Fruit fly (Drosophila melanogaster) Kc167 (cell line): ENCODE measurements around the gene Arv1.

Experiments used
- Myc ChIP-seq: fragments of >200 bp; optimal IDR thresholded peaks from 2 replicates; lab custom pipeline; 2017; ENCODE audit warnings: missing external identifiers
- Sin3A ChIP-seq: fragments of >200 bp; optimal IDR thresholded peaks from 2 replicates; lab custom pipeline; 2018; ENCODE audit warnings: missing external identifiers
- h ChIP-seq: fragments of >200 bp; optimal IDR thresholded peaks from 3 replicates; lab custom pipeline; 2018; ENCODE audit warnings: missing external identifiers
- insv ChIP-seq: fragments of >200 bp; optimal IDR thresholded peaks from 3 replicates; lab custom pipeline; 2018; ENCODE audit warnings: missing external identifiers
- psq ChIP-seq: fragments of >200 bp; optimal IDR thresholded peaks from 2 replicates; lab custom pipeline; 2017; ENCODE audit warnings: missing external identifiers
- ttk ChIP-seq: sonication (Bioruptor generic); optimal IDR thresholded peaks from 2 replicates; lab custom pipeline; 2017; ENCODE audit warnings: missing external identifiers

Arv1 gene

dm6 chr3L:21529108-21529507 lies at the start of gene Arv1:
TSS of gene Arv1 (minus strand) at chr3L:21529333.
- TF ChIP-seq Sin3A (no peak), psq (lab: Kevin White, UChicago) (no peak), ttk (no peak), insv (lab: Kevin White, UChicago) (no peak), Myc (no peak), h (lab: Kevin White, UChicago) (no peak)

DNA sequence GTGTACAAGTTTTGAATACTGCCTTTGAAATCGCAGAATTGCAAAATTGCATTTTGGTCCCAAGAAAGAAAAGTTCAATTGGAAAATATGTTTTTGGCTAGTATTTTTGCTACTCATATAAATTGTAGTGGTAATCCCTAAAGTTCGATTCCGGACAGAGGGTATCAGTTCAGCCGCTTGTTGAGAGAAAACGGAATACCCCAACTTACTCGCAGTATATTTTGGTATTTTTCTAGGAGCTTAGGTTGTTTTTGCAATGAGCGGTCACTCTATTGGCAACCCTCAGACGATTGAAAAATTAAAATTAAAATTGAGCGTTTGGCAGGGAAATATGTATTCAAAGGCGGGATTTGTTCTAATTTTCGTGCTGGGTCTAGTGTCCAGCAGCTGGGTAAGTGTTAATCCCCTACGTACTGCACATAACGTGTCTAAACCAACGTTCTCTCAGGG lies 45.2 kb upstream of the Arv1 start:
- no peak for TF ChIP-seq insv (lab: Kevin White, UChicago)
- TF ChIP-seq Sin3A: no peak
- TF ChIP-seq h (lab: Kevin White, UChicago): no peak
- TF ChIP-seq psq (lab: Kevin White, UChicago): no peak
- no peak for TF ChIP-seq Myc
- no peak for TF ChIP-seq ttk

DNA sequence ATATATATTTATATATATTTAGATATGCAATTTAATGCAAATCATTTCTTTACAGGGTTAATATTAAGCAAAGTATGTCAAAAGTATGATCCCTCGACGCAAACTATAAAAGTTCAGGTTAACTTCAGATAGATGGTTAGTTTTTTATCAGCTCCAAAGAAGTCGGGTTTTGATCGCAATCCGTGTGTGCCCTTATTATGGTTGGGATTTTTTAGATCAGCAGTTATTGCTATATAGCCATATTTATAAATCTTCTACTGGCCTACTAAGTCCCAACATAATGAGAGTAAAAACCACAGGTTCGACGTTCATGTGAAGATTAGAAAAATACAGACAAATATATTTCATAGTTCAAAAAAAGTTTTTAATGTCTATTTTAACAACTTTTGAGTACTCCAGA lies 44.7 kb upstream of the Arv1 start, which contains the start of gene EMC10:
TSS of gene EMC10 (plus strand) at position 301 of the 400 bp plus-strand sequence.
- TF ChIP-seq Myc: no peak
- TF ChIP-seq h (lab: Kevin White, UChicago): no peak
- no peak for TF ChIP-seq ttk
- no peak for TF ChIP-seq psq (lab: Kevin White, UChicago)
- no peak for TF ChIP-seq insv (lab: Kevin White, UChicago)
- TF ChIP-seq Sin3A: no peak

DNA sequence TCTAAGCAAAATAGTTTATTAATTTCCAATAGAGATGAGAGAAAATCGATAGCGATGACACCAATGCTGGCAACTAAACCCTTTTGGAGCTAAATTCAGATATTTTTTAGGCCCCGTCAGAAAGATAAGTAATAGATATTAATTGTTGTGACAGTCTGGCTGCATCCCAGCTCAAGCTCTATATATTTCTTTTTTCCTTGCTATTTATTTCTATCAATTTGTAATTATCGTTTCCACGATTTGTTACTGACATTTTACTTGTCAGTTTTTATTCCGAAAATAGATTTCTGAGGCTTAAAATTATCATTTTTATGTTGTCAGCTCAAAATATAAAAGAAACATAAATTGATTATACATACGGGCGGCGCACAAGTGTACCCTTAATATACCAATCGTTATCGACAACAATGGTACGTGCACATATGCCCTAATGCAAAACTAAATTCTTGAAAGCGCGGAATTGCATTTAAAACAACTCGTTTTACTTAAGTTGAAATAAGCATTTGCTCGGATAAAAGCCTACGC lies 39.8 kb upstream of the Arv1 start, which contains the start of the genes CRIF and SMC5:
TSS of gene CRIF (minus strand) at position 51 of the 525 bp plus-strand sequence.
TSS of gene SMC5 (plus strand) at position 329 of the 525 bp plus-strand sequence.
- TF ChIP-seq ttk: no peak
- TF ChIP-seq insv (lab: Kevin White, UChicago): no peak
- no peak for TF ChIP-seq Sin3A
- no peak for TF ChIP-seq h (lab: Kevin White, UChicago)
- no peak for TF ChIP-seq Myc
- no peak for TF ChIP-seq psq (lab: Kevin White, UChicago)

dm6 chr3L:21568254-21568653 lies 39.1 kb upstream of the Arv1 start:
- TF ChIP-seq insv (lab: Kevin White, UChicago) (no peak), h (lab: Kevin White, UChicago) (no peak), psq (lab: Kevin White, UChicago) (no peak), ttk (no peak), Myc (no peak), Sin3A (no peak)

DNA sequence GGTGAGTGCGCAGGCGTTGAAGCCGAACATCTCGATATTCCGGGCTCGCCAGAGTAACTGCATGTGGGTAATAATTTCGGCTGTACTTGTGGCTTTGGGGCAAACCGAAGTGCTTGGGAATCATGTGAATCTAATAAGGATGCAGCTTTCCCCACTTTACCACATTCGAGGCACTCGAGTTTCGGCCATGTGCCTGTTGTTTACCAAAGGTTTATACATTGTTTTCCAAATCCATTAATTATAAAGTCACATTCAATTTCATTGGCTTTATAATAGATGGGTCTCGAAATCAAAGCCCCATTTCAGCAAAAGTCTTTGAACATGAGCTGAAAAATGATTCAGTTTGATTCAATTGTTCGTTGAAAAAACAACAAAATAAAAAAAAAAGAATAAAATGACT lies 36.0 kb upstream of the Arv1 start, which contains the start of gene CG7634:
TSS of gene CG7634 (plus strand) at position 301 of the 400 bp plus-strand sequence.
- TF ChIP-seq Myc (no peak), insv (lab: Kevin White, UChicago) (no peak), h (lab: Kevin White, UChicago) (no peak), Sin3A (no peak), ttk (no peak), psq (lab: Kevin White, UChicago) (no peak)

DNA sequence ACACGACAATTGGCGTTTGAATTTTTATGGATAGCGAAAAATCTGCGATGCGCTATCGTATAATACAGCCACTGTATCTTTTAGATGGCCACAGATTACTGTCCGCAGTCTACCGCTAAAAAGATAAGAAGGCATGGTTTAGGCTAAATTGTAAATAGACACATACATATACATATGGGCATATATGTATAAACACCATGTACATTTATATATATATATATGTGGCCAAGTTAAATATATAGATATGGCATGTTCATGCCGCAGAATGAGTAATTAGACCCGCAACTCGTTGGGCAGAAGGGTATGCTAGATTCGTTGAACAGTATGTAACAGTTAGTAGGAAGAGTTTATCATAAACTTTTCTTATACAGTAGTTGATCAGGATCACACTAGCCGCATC lies 32.9 kb upstream of the Arv1 start, which contains the start of gene CapaR:
TSS of gene CapaR (minus strand) at position 101 of the 400 bp plus-strand sequence.
- TF ChIP-seq psq (lab: Kevin White, UChicago) (no peak), Sin3A (no peak), insv (lab: Kevin White, UChicago) (no peak), h (lab: Kevin White, UChicago) (no peak), Myc (no peak), ttk (no peak)

dm6 chr3L:21558176-21558871 lies 29.2 kb upstream of the Arv1 start, which contains the start of gene CG7173:
TSS of gene CG7173 (minus strand) at chr3L:21558226.
- TF ChIP-seq h (lab: Kevin White, UChicago): no peak
- no peak for TF ChIP-seq insv (lab: Kevin White, UChicago)
- TF ChIP-seq psq (lab: Kevin White, UChicago): no peak
- TF ChIP-seq Sin3A: no peak
- TF ChIP-seq ttk: no peak
- no peak for TF ChIP-seq Myc

DNA sequence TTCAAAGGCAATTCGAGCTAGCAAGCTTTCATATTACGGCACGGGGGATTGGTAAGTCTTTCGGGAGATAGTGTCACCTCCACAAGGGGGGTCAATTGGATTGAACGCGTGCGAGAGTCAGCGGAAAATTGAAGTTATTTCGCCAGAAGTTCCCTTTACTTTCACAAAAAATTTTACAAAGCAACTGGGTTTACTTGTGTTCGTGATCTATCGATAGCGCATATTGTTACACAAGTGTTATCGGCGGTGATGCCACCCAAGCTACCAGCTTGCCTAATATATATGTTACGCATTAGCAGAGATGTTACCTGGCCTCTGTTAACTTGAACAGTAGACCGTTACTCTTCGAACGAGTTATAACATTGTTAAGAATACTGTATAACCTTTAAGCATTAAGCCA lies 25.6 kb upstream of the Arv1 start, which contains the start of gene Wnk:
TSS of gene Wnk (minus strand) at position 177 of the 400 bp plus-strand sequence.
- no peak for TF ChIP-seq Sin3A
- TF ChIP-seq ttk: no peak

dm6 chr3L:21542059-21542458 lies 12.9 kb upstream of the Arv1 start, which contains the start of gene CG33290:
TSS of gene CG33290 (plus strand) at chr3L:21542359.
- TF ChIP-seq Myc (no peak), psq (lab: Kevin White, UChicago) (no peak), insv (lab: Kevin White, UChicago) (no peak), ttk (no peak), Sin3A (no peak), h (lab: Kevin White, UChicago) (no peak)

DNA sequence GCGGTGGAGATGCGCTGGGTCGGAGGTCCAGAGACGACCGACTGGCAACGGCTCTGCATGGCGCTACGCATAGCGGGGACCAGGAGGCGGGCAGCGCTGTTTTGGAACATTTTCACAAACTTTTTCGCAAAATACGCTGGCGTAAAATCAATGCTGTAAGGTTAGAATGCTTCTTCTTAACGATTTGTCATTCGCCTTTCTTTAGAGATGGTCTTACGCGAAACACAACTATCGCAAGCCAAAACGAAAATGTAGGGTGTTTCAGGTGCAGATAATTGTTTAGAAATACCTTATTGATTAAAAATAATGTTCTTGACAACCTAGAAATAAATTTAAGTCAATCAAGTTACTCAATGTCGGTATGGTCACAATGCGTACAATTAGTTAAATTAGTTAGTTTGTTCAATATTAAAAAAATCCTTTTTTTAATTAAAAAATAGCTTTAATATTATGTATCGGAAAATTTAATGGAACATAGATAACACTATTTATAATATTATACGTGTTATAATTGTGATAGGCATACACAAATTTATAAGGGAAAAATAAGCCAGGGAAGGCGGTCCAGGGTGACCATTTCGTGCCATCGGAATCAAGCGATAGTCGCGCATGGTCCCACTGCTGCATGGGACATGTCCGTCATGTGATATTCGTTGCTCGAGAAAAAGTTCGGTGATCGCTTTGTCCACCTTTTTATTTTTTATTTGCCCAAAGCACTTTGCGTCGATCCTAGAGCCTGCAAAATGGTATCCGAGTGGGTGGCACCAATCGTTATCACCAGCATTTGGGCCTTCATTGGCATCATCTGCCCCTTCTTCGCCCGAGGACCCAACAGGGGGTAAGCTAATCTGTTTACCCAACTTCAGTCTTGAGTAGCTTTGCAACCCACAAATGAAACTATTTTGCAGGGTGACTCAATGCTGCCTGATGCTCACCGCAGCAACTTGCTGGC lies 10.4 kb upstream of the Arv1 start, which contains the start of the genes COX8 and VhaM9.7-b:
TSS of gene COX8 (minus strand) at position 203 of the 952 bp plus-strand sequence.
TSS of gene VhaM9.7-b (plus strand) at position 618 of the 952 bp plus-strand sequence.
- TF ChIP-seq psq (lab: Kevin White, UChicago): no peak

dm6 chr3L:21538893-21539244 lies 9.7 kb upstream of the Arv1 start:
- TF ChIP-seq Myc: no peak
- no peak for TF ChIP-seq insv (lab: Kevin White, UChicago)
- no peak for TF ChIP-seq ttk
- TF ChIP-seq h (lab: Kevin White, UChicago): no peak
- no peak for TF ChIP-seq psq (lab: Kevin White, UChicago)
- TF ChIP-seq Sin3A: no peak
